Comparison of ENCODE assay signal across 6 fruit fly cellular contexts in the genomic region with DNA sequence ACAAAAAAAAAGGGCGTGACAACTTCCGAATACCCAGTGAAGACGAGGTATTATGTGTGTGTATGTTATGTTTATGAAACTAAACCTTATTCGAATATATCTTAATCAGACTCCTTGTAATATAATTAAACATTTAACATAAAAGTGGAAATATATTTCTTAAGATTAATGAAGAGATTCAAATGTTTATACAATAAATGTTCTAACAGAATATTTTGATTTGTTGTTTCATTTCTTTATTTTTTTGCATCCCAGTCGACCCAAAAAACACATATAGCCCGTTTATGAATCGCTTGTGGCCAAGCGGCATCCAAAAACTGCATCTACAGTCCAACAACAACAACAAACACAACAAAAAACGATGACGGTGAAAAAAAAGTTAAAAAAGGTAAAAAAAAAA.
TF ChIP-seq lines count a peak whose summit lies in the region.

No protein-coding gene starts in this region.

- TF ChIP-seq CTCF in whole organism, embryonic (GFP tag; optimal IDR thresholded peaks at IDR 0.05; lab: Kevin White, UChicago): no peak

TF ChIP-seq in whole organism, 6 proteins besides CTCF, POLR2A, EP300 and RAD21:
- no peak for TF ChIP-seq EcR (GFP tag; optimal IDR thresholded peaks at IDR 0.05; lab: Kevin White, UChicago)
- peak; percentile 58 for TF ChIP-seq pan (optimal IDR thresholded peaks at IDR 0.05; lab: Kevin White, UChicago)

TF ChIP-seq in whole organism, adult, 20 proteins besides CTCF, POLR2A, EP300 and RAD21:
- TF ChIP-seq CG14711 (tag; optimal IDR thresholded peaks at IDR 0.05; lab: Kevin White, UChicago) (no peak), tj (GFP tag; optimal IDR thresholded peaks at IDR 0.05; lab: Kevin White, UChicago) (peak; percentile 15)

TF ChIP-seq in whole organism, embryonic, 481 proteins besides CTCF, POLR2A, EP300 and RAD21:
- TF ChIP-seq bsh (GFP tag; optimal IDR thresholded peaks at IDR 0.05; lab: Kevin White, UChicago) (peak in 1 of 2 experiments; percentile 27), CG4328 (GFP tag; optimal IDR thresholded peaks at IDR 0.05; lab: Kevin White, UChicago) (no peak), CG17829 (tag; optimal IDR thresholded peaks at IDR 0.05; lab: Kevin White, UChicago) (no peak), nom (GFP tag; optimal IDR thresholded peaks at IDR 0.05; lab: Kevin White, UChicago) (peak; percentile 46)

TF ChIP-seq in whole organism, prepupa, 60 proteins besides CTCF, POLR2A, EP300 and RAD21 (continues in another document):
- no peak for TF ChIP-seq dac (GFP tag; optimal IDR thresholded peaks at IDR 0.05; lab: Kevin White, UChicago)
- TF ChIP-seq Sox14 (GFP tag; optimal IDR thresholded peaks at IDR 0.05; lab: Kevin White, UChicago): peak; percentile 43
- no peak for TF ChIP-seq CG6276 (GFP tag; optimal IDR thresholded peaks at IDR 0.05; lab: Kevin White, UChicago)
- TF ChIP-seq CG16779 (tag; optimal IDR thresholded peaks at IDR 0.05; lab: Kevin White, UChicago): peak; percentile 40
- TF ChIP-seq net (GFP tag; optimal IDR thresholded peaks at IDR 0.05; lab: Kevin White, UChicago): peak; percentile 48
- TF ChIP-seq CG6854 (GFP tag; optimal IDR thresholded peaks at IDR 0.05; lab: Kevin White, UChicago): no peak
- TF ChIP-seq lz (GFP tag; optimal IDR thresholded peaks at IDR 0.05; lab: Kevin White, UChicago): peak; percentile 62
- TF ChIP-seq Lpt (GFP tag; optimal IDR thresholded peaks at IDR 0.05; lab: Kevin White, UChicago): no peak
- TF ChIP-seq Sox102F (GFP tag; optimal IDR thresholded peaks at IDR 0.05; lab: Kevin White, UChicago): peak; percentile 62
- peak; percentile 38 for TF ChIP-seq Hr4 (GFP tag; optimal IDR thresholded peaks at IDR 0.05; lab: Kevin White, UChicago)
- TF ChIP-seq Gug (GFP tag; IDR thresholded peaks at IDR 0.05; lab: Robert Waterston, UW): no peak
- peak; percentile 74 for TF ChIP-seq CG6808 (GFP tag; optimal IDR thresholded peaks at IDR 0.05; lab: Kevin White, UChicago)
- TF ChIP-seq CG1621 (tag; optimal IDR thresholded peaks at IDR 0.05; lab: Kevin White, UChicago): no peak
- peak; percentile 59 for TF ChIP-seq CG6792 (GFP tag; optimal IDR thresholded peaks at IDR 0.05; lab: Kevin White, UChicago)
- TF ChIP-seq salr (GFP tag; optimal IDR thresholded peaks at IDR 0.05; lab: Kevin White, UChicago): peak in 1 of 2 experiments; percentile 62
- TF ChIP-seq Eip75B (GFP tag; optimal IDR thresholded peaks at IDR 0.05; lab: Kevin White, UChicago): peak; percentile 46
- peak; percentile 94 for TF ChIP-seq Eip78C (GFP tag; lab: Kevin White, UChicago)
- peak; percentile 64 for TF ChIP-seq pdm3 (GFP tag; optimal IDR thresholded peaks at IDR 0.05; lab: Kevin White, UChicago)
- peak; percentile 48 for TF ChIP-seq CG11762 (GFP tag; optimal IDR thresholded peaks at IDR 0.05; lab: Kevin White, UChicago; ENCODE audit: insufficient read depth)
- TF ChIP-seq esn (GFP tag; optimal IDR thresholded peaks at IDR 0.05; lab: Kevin White, UChicago): peak; percentile 77
- TF ChIP-seq CG3919 (GFP tag; optimal IDR thresholded peaks at IDR 0.05; lab: Kevin White, UChicago): peak; percentile 58
- TF ChIP-seq CG15336 (GFP tag; IDR thresholded peaks at IDR 0.05; lab: Robert Waterston, UW): peak; percentile 46
- peak; percentile 62 for TF ChIP-seq OdsH (GFP tag; optimal IDR thresholded peaks at IDR 0.05; lab: Kevin White, UChicago)
- TF ChIP-seq Blimp-1 (GFP tag; optimal IDR thresholded peaks at IDR 0.05; lab: Kevin White, UChicago): peak; percentile 15
- peak; percentile 41 for TF ChIP-seq CG9139 (GFP tag; optimal IDR thresholded peaks at IDR 0.05; lab: Kevin White, UChicago)
- peak; percentile 72 to 88 for TF ChIP-seq ss (GFP tag; optimal IDR thresholded peaks at IDR 0.05; lab: Kevin White, UChicago)

TF ChIP-seq in whole organism, pupa, 21 proteins besides CTCF, POLR2A, EP300 and RAD21:
- TF ChIP-seq CG10348 (GFP tag; IDR thresholded peaks at IDR 0.05; lab: Robert Waterston, UW): no peak
- TF ChIP-seq CG34367 (tag; optimal IDR thresholded peaks at IDR 0.05; lab: Kevin White, UChicago): peak; percentile 64
- peak; percentile 57 for TF ChIP-seq CG14655 (GFP tag; optimal IDR thresholded peaks at IDR 0.05; lab: Kevin White, UChicago)
- TF ChIP-seq CG12605 (GFP tag; IDR thresholded peaks at IDR 0.05; lab: Robert Waterston, UW): no peak
- TF ChIP-seq EcR (GFP tag; optimal IDR thresholded peaks at IDR 0.05; lab: Kevin White, UChicago): no peak
- peak; percentile 6 for TF ChIP-seq gl (tag; optimal IDR thresholded peaks at IDR 0.05; lab: Kevin White, UChicago)
- TF ChIP-seq CG15710 (tag; optimal IDR thresholded peaks at IDR 0.05; lab: Kevin White, UChicago): peak; percentile 80
- peak; percentile 66 for TF ChIP-seq Snoo (tag; optimal IDR thresholded peaks at IDR 0.05; lab: Kevin White, UChicago)
- TF ChIP-seq D1 (tag; optimal IDR thresholded peaks at IDR 0.05; lab: Kevin White, UChicago): peak; percentile 34
- TF ChIP-seq Pif1B (GFP tag; optimal IDR thresholded peaks at IDR 0.05; lab: Kevin White, UChicago): peak; percentile 66
- peak; percentile 66 for TF ChIP-seq CG9948 (tag; optimal IDR thresholded peaks at IDR 0.05; lab: Kevin White, UChicago)
- no peak for TF ChIP-seq fd96Ca (GFP tag; IDR thresholded peaks at IDR 0.05; lab: Robert Waterston, UW)
- no peak for TF ChIP-seq CG32121 (GFP tag; IDR thresholded peaks at IDR 0.05; lab: Robert Waterston, UW)
- no peak for TF ChIP-seq rn (GFP tag; IDR thresholded peaks at IDR 0.05; lab: Robert Waterston, UW)
- TF ChIP-seq CG8301 (tag; optimal IDR thresholded peaks at IDR 0.05; lab: Kevin White, UChicago): peak; percentile 33
- no peak for TF ChIP-seq CG13204 (GFP tag; optimal IDR thresholded peaks at IDR 0.05; lab: Kevin White, UChicago)
- no peak for TF ChIP-seq Ets98B (GFP tag; IDR thresholded peaks at IDR 0.05; lab: Robert Waterston, UW)
- peak; percentile 63 for TF ChIP-seq Pif1A (GFP tag; optimal IDR thresholded peaks at IDR 0.05; lab: Kevin White, UChicago)
- TF ChIP-seq CG4496 (GFP tag; IDR thresholded peaks at IDR 0.05; lab: Robert Waterston, UW): 0 out of 3 replicates have a peak, but pooled peaks have one; percentile 26
- peak; percentile 81 for TF ChIP-seq CG8159 (tag; optimal IDR thresholded peaks at IDR 0.05; lab: Kevin White, UChicago)
- TF ChIP-seq CG17806 (tag; optimal IDR thresholded peaks at IDR 0.05; lab: Kevin White, UChicago): peak; percentile 69

TF ChIP-seq in whole organism, wandering third instar larva, 38 proteins besides CTCF, POLR2A, EP300 and RAD21 (continues in another document):
- no peak for TF ChIP-seq CG9705 (GFP tag; optimal IDR thresholded peaks at IDR 0.05; lab: Kevin White, UChicago)
- TF ChIP-seq Myc (optimal IDR thresholded peaks at IDR 0.05; lab: Kevin White, UChicago): no peak
- TF ChIP-seq psq (GFP tag; optimal IDR thresholded peaks at IDR 0.05; lab: Kevin White, UChicago): peak; percentile 43
- TF ChIP-seq Dif (GFP tag; optimal IDR thresholded peaks at IDR 0.05; lab: Kevin White, UChicago; ENCODE audit: partially characterized antibody): no peak
- no peak for TF ChIP-seq N (GFP tag; optimal IDR thresholded peaks at IDR 0.05; lab: Kevin White, UChicago)
- TF ChIP-seq usp (GFP tag; optimal IDR thresholded peaks at IDR 0.05; lab: Kevin White, UChicago): no peak
- peak; percentile 65 for TF ChIP-seq woc (GFP tag; optimal IDR thresholded peaks at IDR 0.05; lab: Kevin White, UChicago)
- no peak for TF ChIP-seq tai (GFP tag; optimal IDR thresholded peaks at IDR 0.05; lab: Kevin White, UChicago)
- no peak for TF ChIP-seq Mio (GFP tag; optimal IDR thresholded peaks at IDR 0.05; lab: Kevin White, UChicago)
- TF ChIP-seq dsf (GFP tag; optimal IDR thresholded peaks at IDR 0.05; lab: Kevin White, UChicago; ENCODE audit: borderline replicate concordance): no peak
- peak; percentile 47 for TF ChIP-seq dmrt93B (GFP tag; optimal IDR thresholded peaks at IDR 0.05; lab: Kevin White, UChicago)
- TF ChIP-seq h (GFP tag; optimal IDR thresholded peaks at IDR 0.05; lab: Kevin White, UChicago): peak; percentile 60
- TF ChIP-seq CG32264 (GFP tag; optimal IDR thresholded peaks at IDR 0.05; lab: Kevin White, UChicago): no peak
- TF ChIP-seq jim (GFP tag; optimal IDR thresholded peaks at IDR 0.05; lab: Kevin White, UChicago): no peak
- TF ChIP-seq dl (GFP tag; optimal IDR thresholded peaks at IDR 0.05; lab: Kevin White, UChicago; ENCODE audit: insufficient read depth in 1 of 2, partially characterized antibody in 2 of 2): no peak
- no peak for TF ChIP-seq sv (GFP tag; optimal IDR thresholded peaks at IDR 0.05; lab: Kevin White, UChicago)
- TF ChIP-seq Hnf4 (GFP tag; optimal IDR thresholded peaks at IDR 0.05; lab: Kevin White, UChicago): peak; percentile 22
- no peak for TF ChIP-seq brk (GFP tag; optimal IDR thresholded peaks at IDR 0.05; lab: Kevin White, UChicago)
- peak in 1 of 2 experiments; percentile 67 for TF ChIP-seq foxo (GFP tag; optimal IDR thresholded peaks at IDR 0.05; lab: Kevin White, UChicago)
- peak; percentile 64 for TF ChIP-seq fru (GFP tag; optimal IDR thresholded peaks at IDR 0.05; lab: Kevin White, UChicago)
- no peak for TF ChIP-seq CrebA (GFP tag; optimal IDR thresholded peaks at IDR 0.05; lab: Kevin White, UChicago; ENCODE audit: borderline replicate concordance)
- TF ChIP-seq Rel (GFP tag; optimal IDR thresholded peaks at IDR 0.05; lab: Kevin White, UChicago): no peak
- TF ChIP-seq Rel (tag; optimal IDR thresholded peaks at IDR 0.05; lab: Kevin White, UChicago): no peak
- TF ChIP-seq Hr78 (GFP tag; optimal IDR thresholded peaks at IDR 0.05; lab: Kevin White, UChicago): no peak
- peak; percentile 62 for TF ChIP-seq OdsH (GFP tag; optimal IDR thresholded peaks at IDR 0.05; lab: Kevin White, UChicago)
- TF ChIP-seq HLH106 (tag; optimal IDR thresholded peaks at IDR 0.05; lab: Kevin White, UChicago): peak; percentile 80
- peak; percentile 42 for TF ChIP-seq rgr (GFP tag; optimal IDR thresholded peaks at IDR 0.05; lab: Kevin White, UChicago)
- no peak for TF ChIP-seq Dfd (GFP tag; optimal IDR thresholded peaks at IDR 0.05; lab: Kevin White, UChicago)
- no peak for TF ChIP-seq Vsx2 (GFP tag; optimal IDR thresholded peaks at IDR 0.05; lab: Kevin White, UChicago; ENCODE audit: partially characterized antibody)
- TF ChIP-seq br (GFP tag; optimal IDR thresholded peaks at IDR 0.05; lab: Kevin White, UChicago): peak; percentile 21
- TF ChIP-seq Jra (GFP tag; optimal IDR thresholded peaks at IDR 0.05; lab: Kevin White, UChicago): no peak
- peak; percentile 48 for TF ChIP-seq ey (GFP tag; optimal IDR thresholded peaks at IDR 0.05; lab: Kevin White, UChicago)
- no peak for TF ChIP-seq pan (optimal IDR thresholded peaks at IDR 0.05; lab: Kevin White, UChicago)
- no peak for TF ChIP-seq Hr83 (GFP tag; optimal IDR thresholded peaks at IDR 0.05; lab: Kevin White, UChicago; ENCODE audit: poor library complexity, severe bottlenecking)
- no peak for TF ChIP-seq lola (GFP tag; optimal IDR thresholded peaks at IDR 0.05; lab: Kevin White, UChicago)
- no peak for TF ChIP-seq GATAd (GFP tag; optimal IDR thresholded peaks at IDR 0.05; lab: Kevin White, UChicago)
- no peak for TF ChIP-seq sage (GFP tag; optimal IDR thresholded peaks at IDR 0.05; lab: Kevin White, UChicago)
